Worm (Caenorhabditis elegans) whole organism, L3 larva: ENCODE measurements around the gene nhr-63.
"Not testable (repeated sequence)": the region's sequence is repeated elsewhere in the genome, so short reads cannot be mapped to it uniquely, and the experiment has no call there.

Experiments
- aly-2 ChIP-seq: fragments of 150-350 bp; optimal IDR thresholded peaks from 2 replicates; lab custom pipeline; 2014; ENCODE audit warnings: missing biosample characterization, missing genetic modification characterization
- elt-2 ChIP-seq: sonication (generic microtip); optimal IDR thresholded peaks from 2 replicates; lab custom pipeline; 2016; ENCODE audit warnings: missing genetic modification reagents, mild to moderate bottlenecking, missing genetic modification characterization, missing compliant biosample characterization
- fkh-10 ChIP-seq: sonication (generic microtip); optimal IDR thresholded peaks from 2 replicates; lab custom pipeline; 2017; ENCODE audit warnings: missing biosample characterization, missing genetic modification reagents, missing genetic modification characterization
- fkh-2 ChIP-seq: fragments of 150-350 bp; optimal IDR thresholded peaks from 2 replicates; lab custom pipeline; 2014; ENCODE audit warnings: missing biosample characterization, missing genetic modification reagents, missing genetic modification characterization
- lin-39 ChIP-seq: fragments of 150-350 bp; optimal IDR thresholded peaks from 2 replicates; lab custom pipeline; 2018; ENCODE audit warnings: missing biosample characterization, missing genetic modification reagents, missing genetic modification characterization
- nhr-11 ChIP-seq: fragments of 150-350 bp; optimal IDR thresholded peaks from 2 replicates; lab custom pipeline; 2014; ENCODE audit warnings: missing biosample characterization, missing genetic modification characterization
- nhr-43 ChIP-seq: sonication (generic microtip); optimal IDR thresholded peaks from 2 replicates; lab custom pipeline; 2016; ENCODE audit warnings: mild to moderate bottlenecking, missing genetic modification characterization, missing compliant biosample characterization; ENCODE audit not compliant: poor library complexity, severe bottlenecking
- pha-4 ChIP-seq: fragments of 150-350 bp; optimal IDR thresholded peaks from 2 replicates; lab custom pipeline; 2014; ENCODE audit warnings: missing biosample characterization, missing genetic modification reagents, missing genetic modification characterization
- sea-2 ChIP-seq: fragments of 150-350 bp; sonication (generic microtip); optimal IDR thresholded peaks from 4 replicates; lab custom pipeline; 2014; ENCODE audit warnings: missing biosample characterization, missing genetic modification reagents, missing genetic modification characterization
- zag-1 ChIP-seq: fragments of 150-350 bp; optimal IDR thresholded peaks from 2 replicates; lab custom pipeline; 2014; ENCODE audit warnings: missing biosample characterization, missing genetic modification characterization

DNA sequence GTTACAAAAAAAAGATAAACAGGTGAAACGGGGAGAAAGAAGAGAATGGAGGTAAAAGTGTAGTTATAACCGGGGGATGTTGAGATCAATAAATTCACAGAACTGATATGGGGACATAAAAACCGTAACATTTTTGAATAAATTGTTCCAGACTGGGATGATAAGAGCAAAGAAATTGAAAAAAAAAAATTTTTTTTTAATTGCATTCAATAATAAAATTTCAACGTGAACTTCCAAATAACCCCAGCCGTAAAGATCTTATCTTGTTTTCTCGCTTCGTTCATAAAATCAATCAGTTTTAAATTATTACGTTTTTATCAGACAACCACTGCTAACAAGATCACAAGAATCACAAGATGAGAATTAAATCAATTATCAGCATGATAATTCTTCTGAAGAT, 10.5 kb upstream of the nhr-63 start, which contains the start of gene C06C6.7:
- TF ChIP-seq fkh-10 (GFP tag; lab: Kevin White, UChicago); elt-2 (tag; lab: Kevin White, UChicago); fkh-2; zag-1 (tag; lab: Kevin White, UChicago); nhr-43 (tag; lab: Kevin White, UChicago); aly-2 (tag; lab: Kevin White, UChicago); pha-4 (tag; lab: Kevin White, UChicago); sea-2 (GFP tag; lab: Kevin White, UChicago); lin-39 (tag; lab: Kevin White, UChicago); nhr-11 (tag; lab: Kevin White, UChicago): not testable (repeated sequence)
